Worm (Caenorhabditis elegans) whole organism, L2 larva: Measurements from ENCODE around the gene F16B12.1.

Experiments
- ZK546.5 ChIP-seq: sonication (generic microtip); optimal IDR thresholded peaks from 2 replicates; lab custom pipeline; 2017; ENCODE audit warnings: missing biosample characterization, missing genetic modification characterization
- dmd-4 ChIP-seq: sonication (generic microtip); optimal IDR thresholded peaks from 2 replicates; lab custom pipeline; 2017; ENCODE audit warnings: missing biosample characterization, missing genetic modification characterization
- lin-13 ChIP-seq: fragments of 150-350 bp; optimal IDR thresholded peaks from 2 replicates; lab custom pipeline; 2014; ENCODE audit warnings: missing biosample characterization, missing genetic modification reagents, missing genetic modification characterization
- snpc-4 ChIP-seq: fragments of 150-350 bp; optimal IDR thresholded peaks from 2 replicates; lab custom pipeline; 2014; ENCODE audit warnings: missing biosample characterization, missing genetic modification characterization
- unc-62 ChIP-seq: fragments of 150-350 bp; optimal IDR thresholded peaks from 2 replicates; lab custom pipeline; 2014; ENCODE audit warnings: missing biosample characterization, missing genetic modification reagents, missing genetic modification characterization

- TF ChIP-seq dmd-4 (tag; lab: Kevin White, UChicago) (no peak), unc-62 (no peak), ZK546.5 (tag; lab: Kevin White, UChicago) (no peak), snpc-4 (tag; lab: Kevin White, UChicago) (no peak), lin-13 (GFP tag; lab: Kevin White, UChicago) (no peak)
Observed at ce11 chrX:14047609-14048008, 37.7 kb upstream of the F16B12.1 start.
